Fruit fly (Drosophila melanogaster) whole organism, pupa: ENCODE measurements around the gene rno.

ENCODE experiments used
- CG15710 ChIP-seq: fragments of 200-800 bp; sonication (Bioruptor generic); optimal IDR thresholded peaks from 2 replicates; lab custom pipeline; 2018; ENCODE audit warnings: missing biosample characterization, mild to moderate bottlenecking, missing genetic modification characterization, moderate library complexity
- CG32121 ChIP-seq: fragments of 200-800 bp; sonication (Bioruptor generic); IDR thresholded peaks from 2 replicates; pipeline ENCODE4 v1.3.6; 2022; ENCODE audit warnings: missing biosample characterization, missing genetic modification characterization
- CG8301 ChIP-seq: fragments of 200-800 bp; sonication (Bioruptor generic); optimal IDR thresholded peaks from 2 replicates; lab custom pipeline; 2018; ENCODE audit warnings: missing biosample characterization, mild to moderate bottlenecking, missing genetic modification characterization
- CG9948 ChIP-seq: fragments of 200-800 bp; sonication (Bioruptor generic); optimal IDR thresholded peaks from 2 replicates; lab custom pipeline; 2018; ENCODE audit warnings: missing biosample characterization, mild to moderate bottlenecking, missing genetic modification characterization, moderate library complexity
- EcR ChIP-seq: fragments of 200-800 bp; sonication (Bioruptor generic); optimal IDR thresholded peaks from 3 replicates; lab custom pipeline; 2019; ENCODE audit warnings: missing biosample characterization, missing genetic modification characterization, mild to moderate bottlenecking, moderate library complexity, missing genetic modification reagents
- Ets98B ChIP-seq: fragments of 200-800 bp; sonication (Bioruptor generic); IDR thresholded peaks from 2 replicates; pipeline ENCODE4 v1.3.6; 2022; ENCODE audit warnings: missing biosample characterization, missing genetic modification characterization
- Pif1A ChIP-seq: fragments of 200-800 bp; sonication (Bioruptor generic); optimal IDR thresholded peaks from 3 replicates; lab custom pipeline; 2016; ENCODE audit warnings: missing biosample characterization, missing genetic modification characterization
- Snoo ChIP-seq: fragments of 200-800 bp; sonication (Bioruptor generic); optimal IDR thresholded peaks from 3 replicates; lab custom pipeline; 2017; ENCODE audit warnings: missing biosample characterization, mild to moderate bottlenecking, missing genetic modification characterization, inconsistent platforms
- fd96Ca ChIP-seq: fragments of 200-800 bp; sonication (Bioruptor generic); IDR thresholded peaks from 3 replicates; pipeline ENCODE4 v1.3.6; 2022; ENCODE audit warnings: missing biosample characterization, missing genetic modification characterization
- gl ChIP-seq: fragments of 200-800 bp; sonication (Bioruptor generic); optimal IDR thresholded peaks from 2 replicates; lab custom pipeline; 2018; ENCODE audit warnings: missing biosample characterization, mild to moderate bottlenecking, missing genetic modification characterization

- TF ChIP-seq CG32121 (GFP tag; lab: Robert Waterston, UW) (peak; percentile 81), Pif1A (peak; percentile 66), gl (tag; lab: Kevin White, UChicago) (no peak), CG15710 (tag; lab: Kevin White, UChicago) (peak; percentile 76), CG9948 (tag; lab: Kevin White, UChicago) (peak; percentile 74), Ets98B (GFP tag; lab: Robert Waterston, UW) (peak; percentile 73), CG8301 (tag; lab: Kevin White, UChicago) (peak; percentile 78), fd96Ca (GFP tag; lab: Robert Waterston, UW) (peak; percentile 85), Snoo (tag; lab: Kevin White, UChicago) (peak; percentile 67), EcR (GFP tag; lab: Kevin White, UChicago) (no peak)
These were observed 23.7 kb upstream of the rno start, which contains the start of the genes pyx and CG33229 for dm6 chr3L:223019-223902.
